Worm (Caenorhabditis elegans): ENCODE data around the gene rpl-22.
A peak's percentile ranks its signal among the peaks of the same experiment; 100 is the strongest.

The rpl-22 gene

ce11 chrII:5040631-5041156 is 14.7 kb upstream of the rpl-22 start, which contains the start of gene F33G12.7:
Gene F33G12.7, minus strand, starts transcription at chrII:5040681.
- peak in 1 of 2 experiments; percentile 33 for TF ChIP-seq lsy-2 (tag; optimal IDR thresholded peaks at IDR 0.05)
- TF ChIP-seq lin-38 (GFP tag; IDR thresholded peaks at IDR 0.05) = peak; percentile 31; the same call in 1 of the 2 replicates
- TF ChIP-seq hlh-11 (tag; optimal IDR thresholded peaks at IDR 0.05) = no peak

ce11 chrII:5042381-5042930 is 13.0 kb upstream of the rpl-22 start:
- peak in 1 of 2 experiments; percentile 85 for TF ChIP-seq unc-62 (GFP tag; optimal IDR thresholded peaks at IDR 0.05 in 1 of 2)
- no peak for TF ChIP-seq unc-62 (tag; optimal IDR thresholded peaks at IDR 0.05)
- TF ChIP-seq fkh-10 (GFP tag; optimal IDR thresholded peaks at IDR 0.05) = peak; percentile 9
- TF ChIP-seq lsy-2 (tag; optimal IDR thresholded peaks at IDR 0.05) = peak in 1 of 2 experiments; percentile 38
- TF ChIP-seq ceh-82 (tag; optimal IDR thresholded peaks at IDR 0.05) = no peak
- no peak for TF ChIP-seq nhr-77 (tag; optimal IDR thresholded peaks at IDR 0.05)
- TF ChIP-seq nhr-102 (tag; optimal IDR thresholded peaks at IDR 0.05) = no peak

ce11 chrII:5046209-5047200 is 8.9 kb upstream of the rpl-22 start:
- TF ChIP-seq spr-1 (tag; optimal IDR thresholded peaks at IDR 0.05) (no peak), dpl-1 (GFP tag; optimal IDR thresholded peaks at IDR 0.05) (no peak), duxl-1 (tag; optimal IDR thresholded peaks at IDR 0.05; ENCODE audit: poor library complexity) (no peak), lin-1 (GFP tag; IDR thresholded peaks at IDR 0.05) (no peak), hlh-30 (tag; optimal IDR thresholded peaks at IDR 0.05; ENCODE audit: insufficient read depth) (peak; percentile 51), R02D3.7 (tag; optimal IDR thresholded peaks at IDR 0.05) (no peak), ces-1 (GFP tag; optimal IDR thresholded peaks at IDR 0.05) (peak; percentile 57), mdl-1 (tag; optimal IDR thresholded peaks at IDR 0.05) (peak in 1 of 2 experiments; percentile 18), unc-62 (GFP tag; optimal IDR thresholded peaks at IDR 0.05 in 1 of 2) (peak in 1 of 2 experiments; percentile 81), unc-62 (tag; optimal IDR thresholded peaks at IDR 0.05) (no peak), lsy-2 (tag; optimal IDR thresholded peaks at IDR 0.05) (peak in 1 of 2 experiments; percentile 22), fkh-10 (GFP tag; optimal IDR thresholded peaks at IDR 0.05) (peak; percentile 77)

DNA sequence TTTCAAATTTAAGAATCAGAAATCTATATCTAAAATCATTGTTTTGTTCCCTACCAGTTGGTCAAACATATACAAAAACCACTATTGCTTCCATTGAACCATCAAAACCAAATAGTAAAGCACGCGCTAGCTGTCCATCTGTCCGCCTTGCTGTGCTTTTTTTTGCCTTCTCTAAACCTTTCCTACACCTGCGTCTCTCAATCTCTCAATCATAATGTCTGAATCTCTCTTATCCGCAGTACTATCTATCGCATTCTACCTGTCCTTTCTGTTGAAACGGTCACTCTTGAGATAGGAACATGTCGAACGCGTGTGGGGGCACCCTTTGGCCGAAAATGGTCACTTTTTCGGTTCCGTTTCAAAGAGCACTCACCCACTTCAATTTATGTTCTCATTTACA is 8.1 kb upstream of the rpl-22 start:
- TF ChIP-seq mdl-1 (tag; optimal IDR thresholded peaks at IDR 0.05) (peak; percentile 34 to 63), lin-1 (GFP tag; IDR thresholded peaks at IDR 0.05) (no peak), duxl-1 (tag; optimal IDR thresholded peaks at IDR 0.05; ENCODE audit: poor library complexity) (no peak), lin-15B (tag; optimal IDR thresholded peaks at IDR 0.05) (no peak), unc-130 (GFP tag; optimal IDR thresholded peaks at IDR 0.05) (no peak), mxl-2 (GFP tag; conservative IDR thresholded peaks at IDR 0.05) (no peak), unc-62 (GFP tag; optimal IDR thresholded peaks at IDR 0.05 in 1 of 2) (no peak), unc-62 (tag; optimal IDR thresholded peaks at IDR 0.05) (no peak), R02D3.7 (tag; optimal IDR thresholded peaks at IDR 0.05) (no peak), nhr-41 (GFP tag; IDR thresholded peaks at IDR 0.05) (no peak), dmd-8 (GFP tag; IDR thresholded peaks at IDR 0.05) (no peak), T20F7.1 (GFP tag; optimal IDR thresholded peaks at IDR 0.05) (no peak), nhr-28 (tag; optimal IDR thresholded peaks at IDR 0.05) (peak; percentile 54), set-16 (GFP tag; IDR thresholded peaks at IDR 0.05) (no peak), nhr-42 (GFP tag; IDR thresholded peaks at IDR 0.05) (no peak), ceh-20 (GFP tag; IDR thresholded peaks at IDR 0.05) (no peak), dve-1 (tag; optimal IDR thresholded peaks at IDR 0.05; ENCODE audit: insufficient read depth) (peak; percentile 2), hmg-1.1 (GFP tag; IDR thresholded peaks at IDR 0.05) (no peak), daf-8 (GFP tag; IDR thresholded peaks at IDR 0.05) (no peak), zfp-3 (GFP tag; conservative IDR thresholded peaks at IDR 0.05) (no peak), rbr-2 (tag; optimal IDR thresholded peaks at IDR 0.05) (no peak), zfp-2 (tag; optimal IDR thresholded peaks at IDR 0.05) (no peak), lin-38 (GFP tag; IDR thresholded peaks at IDR 0.05) (no peak), skn-1 (tag; optimal IDR thresholded peaks at IDR 0.05) (no peak), ZK337.2 (GFP tag; IDR thresholded peaks at IDR 0.05) (no peak), zip-2 (tag; optimal IDR thresholded peaks at IDR 0.05) (no peak), ceh-44 (GFP tag; IDR thresholded peaks at IDR 0.05) (no peak), lin-39 (tag; optimal IDR thresholded peaks at IDR 0.05) (no peak), ama-1 (optimal IDR thresholded peaks at IDR 0.05) (no peak), F37D6.2 (tag; optimal IDR thresholded peaks at IDR 0.05) (no peak)
